Fruit fly (Drosophila melanogaster): ENCODE data around the gene Ada.
A peak's percentile ranks its signal among the peaks of the same experiment; 100 is the strongest.

Gene Ada

dm6 chr3R:9057398-9058058 lies 7.5 kb upstream of the Ada start (continued):
- TF ChIP-seq Nf-YA (GFP tag; IDR thresholded peaks at IDR 0.05): no peak
- no peak for TF ChIP-seq CG3847 (GFP tag; IDR thresholded peaks at IDR 0.05)
- TF ChIP-seq Dp (GFP tag; optimal IDR thresholded peaks at IDR 0.05): peak; percentile 5
- TF ChIP-seq Max (GFP tag; optimal IDR thresholded peaks at IDR 0.05): peak; percentile 88
- no peak for TF ChIP-seq NFAT (GFP tag; IDR thresholded peaks at IDR 0.05)
- TF ChIP-seq CG11398 (GFP tag; optimal IDR thresholded peaks at IDR 0.05): no peak
- peak; percentile 4 for TF ChIP-seq fu2 (GFP tag; optimal IDR thresholded peaks at IDR 0.05)
- TF ChIP-seq inv (GFP tag; IDR thresholded peaks at IDR 0.05; ENCODE audit: partially characterized antibody): no peak
- TF ChIP-seq ERR (GFP tag; optimal IDR thresholded peaks at IDR 0.05): peak; percentile 58
- TF ChIP-seq CG6765 (GFP tag; optimal IDR thresholded peaks at IDR 0.05): peak; percentile 97
- peak; percentile 74 for TF ChIP-seq CG1603 (tag; optimal IDR thresholded peaks at IDR 0.05)
- peak; percentile 99 for TF ChIP-seq CG18599 (GFP tag; optimal IDR thresholded peaks at IDR 0.05)
- TF ChIP-seq unpg (GFP tag; optimal IDR thresholded peaks at IDR 0.05): peak; percentile 98
- no peak for TF ChIP-seq CG3726 (GFP tag; IDR thresholded peaks at IDR 0.05)
- peak; percentile 93 for TF ChIP-seq sd (tag; optimal IDR thresholded peaks at IDR 0.05)
- peak; percentile 10 for TF ChIP-seq da (GFP tag; optimal IDR thresholded peaks at IDR 0.05)
- TF ChIP-seq CG11695 (GFP tag; IDR thresholded peaks at IDR 0.05): no peak
- TF ChIP-seq sna (GFP tag; IDR thresholded peaks at IDR 0.05; ENCODE audit: partially characterized antibody): no peak
- TF ChIP-seq CG12744 (GFP tag; optimal IDR thresholded peaks at IDR 0.05): peak; percentile 50
- TF ChIP-seq CG14965 (GFP tag; optimal IDR thresholded peaks at IDR 0.05; ENCODE audit: borderline replicate concordance): no peak
- TF ChIP-seq chif (GFP tag; optimal IDR thresholded peaks at IDR 0.05): peak; percentile 45 to 70
- TF ChIP-seq Rfx (GFP tag; IDR thresholded peaks at IDR 0.05): no peak
- no peak for TF ChIP-seq bbx (GFP tag; IDR thresholded peaks at IDR 0.05; ENCODE audit: partially characterized antibody)
- no peak for TF ChIP-seq bigmax (GFP tag; optimal IDR thresholded peaks at IDR 0.05)
- TF ChIP-seq klu (GFP tag; IDR thresholded peaks at IDR 0.05): no peak
- TF ChIP-seq CG13894 (tag; optimal IDR thresholded peaks at IDR 0.05): peak; percentile 98
- peak; percentile 93 for TF ChIP-seq CG13123 (GFP tag; optimal IDR thresholded peaks at IDR 0.05)
- TF ChIP-seq ap (GFP tag; IDR thresholded peaks at IDR 0.05): no peak
- TF ChIP-seq CG17361 (GFP tag; IDR thresholded peaks at IDR 0.05): no peak
- peak; percentile 98 for TF ChIP-seq CG4328 (GFP tag; optimal IDR thresholded peaks at IDR 0.05)
- no peak for TF ChIP-seq ttk (GFP tag; IDR thresholded peaks at IDR 0.05)
- no peak for TF ChIP-seq CG11085 (GFP tag; IDR thresholded peaks at IDR 0.05)
- peak; percentile 97 for TF ChIP-seq fd3F (GFP tag; optimal IDR thresholded peaks at IDR 0.05)
- TF ChIP-seq jigr1 (GFP tag; IDR thresholded peaks at IDR 0.05): no peak
- no peak for TF ChIP-seq sr (GFP tag; IDR thresholded peaks at IDR 0.05)
- peak; percentile 100 for TF ChIP-seq CG2712 (tag; optimal IDR thresholded peaks at IDR 0.05)
- peak; percentile 98 for TF ChIP-seq D19A (tag; optimal IDR thresholded peaks at IDR 0.05)
- peak; percentile 82 for TF ChIP-seq Hsf (GFP tag; optimal IDR thresholded peaks at IDR 0.05)
- TF ChIP-seq rib (GFP tag; IDR thresholded peaks at IDR 0.05): no peak
- TF ChIP-seq Aef1 (GFP tag; IDR thresholded peaks at IDR 0.05): no peak
- TF ChIP-seq Oaz (GFP tag; IDR thresholded peaks at IDR 0.05): no peak
- TF ChIP-seq Asciz (GFP tag; optimal IDR thresholded peaks at IDR 0.05): peak; percentile 97
- peak; percentile 98 for TF ChIP-seq CG13775 (GFP tag; optimal IDR thresholded peaks at IDR 0.05)
- TF ChIP-seq CG14441 (GFP tag; IDR thresholded peaks at IDR 0.05): no peak
- peak in 1 of 3 experiments; percentile 93 for TF ChIP-seq Stat92E (GFP tag; optimal IDR thresholded peaks at IDR 0.05)
- TF ChIP-seq Camta (GFP tag; optimal IDR thresholded peaks at IDR 0.05): peak; percentile 39
- peak; percentile 96 for TF ChIP-seq scrt (GFP tag; optimal IDR thresholded peaks at IDR 0.05)
- peak; percentile 97 for TF ChIP-seq Hand (GFP tag; optimal IDR thresholded peaks at IDR 0.05)
- peak; percentile 7 for TF ChIP-seq CG13624 (GFP tag; optimal IDR thresholded peaks at IDR 0.05)
- no peak for TF ChIP-seq tna (GFP tag; IDR thresholded peaks at IDR 0.05; ENCODE audit: partially characterized antibody)
